Worm (Caenorhabditis elegans) whole organism, L3 larva: ENCODE measurements around the gene cyc-2.1.
A peak's percentile ranks its signal among the peaks of the same experiment; 100 is the strongest.

Experiments
- R02D3.7 ChIP-seq: fragments of 150-350 bp; optimal IDR thresholded peaks from 2 replicates; lab custom pipeline; 2014; ENCODE audit warnings: missing biosample characterization, missing genetic modification characterization
- ZK546.5 ChIP-seq: sonication (generic microtip); optimal IDR thresholded peaks from 2 replicates; lab custom pipeline; 2017; ENCODE audit warnings: missing biosample characterization, missing genetic modification characterization
- ama-1 ChIP-seq: fragments of 150-350 bp; optimal IDR thresholded peaks from 2 replicates; lab custom pipeline; 2018
- ceh-16 ChIP-seq: sonication (generic microtip); optimal IDR thresholded peaks from 2 replicates; lab custom pipeline; 2017; ENCODE audit warnings: missing biosample characterization, missing genetic modification characterization
- ceh-28 ChIP-seq: fragments of 150-350 bp; optimal IDR thresholded peaks from 2 replicates; lab custom pipeline; 2014; ENCODE audit warnings: missing biosample characterization, missing genetic modification reagents, missing genetic modification characterization
- ceh-82 ChIP-seq: fragments of 150-350 bp; optimal IDR thresholded peaks from 2 replicates; lab custom pipeline; 2014; ENCODE audit warnings: missing biosample characterization, missing genetic modification characterization
- ceh-9 ChIP-seq: sonication (generic microtip); optimal IDR thresholded peaks from 2 replicates; lab custom pipeline; 2018; ENCODE audit warnings: missing biosample characterization, missing genetic modification characterization
- daf-12 ChIP-seq: fragments of 150-350 bp; optimal IDR thresholded peaks from 2 replicates; lab custom pipeline; 2014; ENCODE audit warnings: missing biosample characterization, missing genetic modification reagents, missing genetic modification characterization
- egl-27 ChIP-seq: sonication (generic microtip); optimal IDR thresholded peaks from 4 replicates; lab custom pipeline; 2017; ENCODE audit warnings: missing biosample characterization, missing genetic modification reagents, missing genetic modification characterization
- egl-5 ChIP-seq: fragments of 150-350 bp; optimal IDR thresholded peaks from 2 replicates; lab custom pipeline; 2017; ENCODE audit warnings: missing biosample characterization, missing genetic modification reagents, missing genetic modification characterization, inconsistent platforms
- elt-1 ChIP-seq: fragments of 150-350 bp; optimal IDR thresholded peaks from 2 replicates; lab custom pipeline; 2014; ENCODE audit warnings: missing biosample characterization, missing genetic modification characterization
- elt-2 ChIP-seq: sonication (generic microtip); optimal IDR thresholded peaks from 2 replicates; lab custom pipeline; 2016; ENCODE audit warnings: missing genetic modification reagents, mild to moderate bottlenecking, missing genetic modification characterization, missing compliant biosample characterization
- elt-3 ChIP-seq, 3 experiments: fragments of 150-350 bp in 1 of 3; sonication (generic microtip) in 2 of 3; optimal IDR thresholded peaks; 2 replicates in 2 of 3; 4 replicates in 1 of 3; lab custom pipeline; 2014 to 2017; ENCODE audit warnings: missing biosample characterization in 3 of 3, missing genetic modification characterization in 3 of 3
- eor-1 ChIP-seq, 2 experiments: fragments of 150-350 bp; optimal IDR thresholded peaks; 2 replicates each; lab custom pipeline; 2014 to 2018; ENCODE audit warnings: missing biosample characterization in 2 of 2, missing genetic modification characterization in 2 of 2
- fkh-10 ChIP-seq: sonication (generic microtip); optimal IDR thresholded peaks from 2 replicates; lab custom pipeline; 2017; ENCODE audit warnings: missing biosample characterization, missing genetic modification reagents, missing genetic modification characterization
- fkh-2 ChIP-seq: fragments of 150-350 bp; optimal IDR thresholded peaks from 2 replicates; lab custom pipeline; 2014; ENCODE audit warnings: missing biosample characterization, missing genetic modification reagents, missing genetic modification characterization
- fos-1 ChIP-seq: fragments of 150-350 bp; optimal IDR thresholded peaks from 2 replicates; lab custom pipeline; 2014; ENCODE audit warnings: missing biosample characterization, missing genetic modification characterization
- hmg-11 ChIP-seq: sonication (generic microtip); optimal IDR thresholded peaks from 2 replicates; lab custom pipeline; 2016; ENCODE audit warnings: missing genetic modification characterization, missing compliant biosample characterization
- jun-1 ChIP-seq: fragments of 150-350 bp; optimal IDR thresholded peaks from 2 replicates; lab custom pipeline; 2014; ENCODE audit warnings: missing biosample characterization, missing genetic modification reagents, missing genetic modification characterization
- lin-15B ChIP-seq: fragments of 150-350 bp; optimal IDR thresholded peaks from 2 replicates; lab custom pipeline; 2014; ENCODE audit warnings: missing biosample characterization, missing genetic modification characterization
- lin-39 ChIP-seq: fragments of 150-350 bp; optimal IDR thresholded peaks from 2 replicates; lab custom pipeline; 2018; ENCODE audit warnings: missing biosample characterization, missing genetic modification reagents, missing genetic modification characterization
- lsy-12 ChIP-seq: sonication (generic microtip); optimal IDR thresholded peaks from 2 replicates; lab custom pipeline; 2016; ENCODE audit warnings: mild to moderate bottlenecking, missing genetic modification characterization, missing compliant biosample characterization
- mdl-1 ChIP-seq: fragments of 150-350 bp; optimal IDR thresholded peaks from 2 replicates; lab custom pipeline; 2014; ENCODE audit warnings: missing biosample characterization, missing genetic modification characterization
- mml-1 ChIP-seq: fragments of 150-350 bp; sonication (generic microtip); optimal IDR thresholded peaks from 3 replicates; lab custom pipeline; 2014; ENCODE audit warnings: missing biosample characterization, missing genetic modification characterization
- nfya-1 ChIP-seq: sonication (generic microtip); optimal IDR thresholded peaks from 2 replicates; lab custom pipeline; 2017; ENCODE audit warnings: missing genetic modification characterization, mild to moderate bottlenecking, missing compliant biosample characterization, antibody characterized with exemption, moderate library complexity; ENCODE audit not compliant: insufficient read depth
- nhr-11 ChIP-seq: fragments of 150-350 bp; optimal IDR thresholded peaks from 2 replicates; lab custom pipeline; 2014; ENCODE audit warnings: missing biosample characterization, missing genetic modification characterization
- nhr-12 ChIP-seq: fragments of 150-350 bp; optimal IDR thresholded peaks from 2 replicates; lab custom pipeline; 2014; ENCODE audit warnings: missing biosample characterization, missing genetic modification characterization
- nhr-23 ChIP-seq: fragments of 150-350 bp; optimal IDR thresholded peaks from 2 replicates; lab custom pipeline; 2014; ENCODE audit warnings: missing biosample characterization, missing genetic modification reagents, missing genetic modification characterization
- nhr-237 ChIP-seq: fragments of 150-350 bp; optimal IDR thresholded peaks from 2 replicates; lab custom pipeline; 2014; ENCODE audit warnings: missing biosample characterization, missing genetic modification characterization
- nhr-25 ChIP-seq: sonication (generic microtip); optimal IDR thresholded peaks from 2 replicates; lab custom pipeline; 2017; ENCODE audit warnings: missing biosample characterization, missing genetic modification characterization
- nhr-28 ChIP-seq: fragments of 150-350 bp; optimal IDR thresholded peaks from 2 replicates; lab custom pipeline; 2014; ENCODE audit warnings: missing biosample characterization, missing genetic modification characterization
- nhr-77 ChIP-seq: fragments of 150-350 bp; optimal IDR thresholded peaks from 2 replicates; lab custom pipeline; 2014; ENCODE audit warnings: missing biosample characterization, missing genetic modification characterization
- pha-4 ChIP-seq: fragments of 150-350 bp; optimal IDR thresholded peaks from 2 replicates; lab custom pipeline; 2014; ENCODE audit warnings: missing biosample characterization, missing genetic modification reagents, missing genetic modification characterization
- pqm-1 ChIP-seq: fragments of 150-350 bp; optimal IDR thresholded peaks from 2 replicates; lab custom pipeline; 2017; ENCODE audit warnings: missing biosample characterization, missing genetic modification characterization, inconsistent platforms
- sea-2 ChIP-seq: fragments of 150-350 bp; sonication (generic microtip); optimal IDR thresholded peaks from 4 replicates; lab custom pipeline; 2014; ENCODE audit warnings: missing biosample characterization, missing genetic modification reagents, missing genetic modification characterization
- skn-1 ChIP-seq: fragments of 150-350 bp; optimal IDR thresholded peaks from 2 replicates; lab custom pipeline; 2014; ENCODE audit warnings: missing biosample characterization, missing genetic modification characterization
- snpc-4 ChIP-seq: fragments of 150-350 bp; optimal IDR thresholded peaks from 2 replicates; lab custom pipeline; 2014; ENCODE audit warnings: missing biosample characterization, missing genetic modification characterization
- tbx-2 ChIP-seq: sonication (generic microtip); optimal IDR thresholded peaks from 2 replicates; lab custom pipeline; 2016; ENCODE audit warnings: mild to moderate bottlenecking, missing genetic modification characterization, missing compliant biosample characterization
- unc-39 ChIP-seq: sonication (generic microtip); optimal IDR thresholded peaks from 4 replicates; lab custom pipeline; 2017; ENCODE audit warnings: missing biosample characterization, missing genetic modification characterization
- unc-62 ChIP-seq: fragments of 150-350 bp; sonication (generic microtip); optimal IDR thresholded peaks from 4 replicates; lab custom pipeline; 2014; ENCODE audit warnings: missing biosample characterization, missing genetic modification reagents, missing genetic modification characterization
- zag-1 ChIP-seq: fragments of 150-350 bp; optimal IDR thresholded peaks from 2 replicates; lab custom pipeline; 2014; ENCODE audit warnings: missing biosample characterization, missing genetic modification characterization
- ztf-11 ChIP-seq: fragments of 150-350 bp; optimal IDR thresholded peaks from 2 replicates; lab custom pipeline; 2014; ENCODE audit warnings: missing biosample characterization, missing genetic modification characterization
- ztf-4 ChIP-seq: fragments of 150-350 bp; optimal IDR thresholded peaks from 2 replicates; lab custom pipeline; 2014; ENCODE audit warnings: missing biosample characterization, missing genetic modification characterization

cyc-2.1 gene

ce11 chrIV:4712376-4712775, 36.4 kb downstream of the cyc-2.1 start, which contains the start of gene yars-2:
TSS of gene yars-2 (minus strand) at chrIV:4712624.
- TF ChIP-seq snpc-4 (tag; lab: Kevin White, UChicago) (no peak), pha-4 (tag; lab: Kevin White, UChicago) (peak; percentile 26), lin-15B (tag; lab: Kevin White, UChicago) (peak; percentile 27), nfya-1 (tag; lab: Kevin White, UChicago) (peak; percentile 10), unc-62 (GFP tag; lab: Kevin White, UChicago) (no peak)
- TF ChIP-seq, all 47 proteins: peak for 3

DNA sequence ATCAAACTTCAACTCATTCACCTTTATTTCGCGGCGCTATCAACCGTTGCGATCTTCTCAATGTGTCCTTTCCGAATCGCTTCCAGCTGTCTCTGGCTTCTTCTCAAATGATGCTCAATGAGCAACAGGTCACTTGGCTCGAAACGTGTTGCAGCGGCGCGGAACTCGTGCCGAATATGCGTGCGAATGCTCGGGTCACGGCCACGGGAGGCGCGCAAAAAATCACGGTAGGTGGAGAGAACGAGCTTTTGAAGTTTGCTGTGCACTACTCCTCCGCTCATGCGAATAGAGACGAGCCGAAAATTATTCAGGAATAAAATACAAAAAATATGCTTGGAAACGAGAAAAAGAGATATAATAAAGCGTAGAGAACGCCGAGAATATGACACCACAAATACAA, 38.4 kb downstream of the cyc-2.1 start, which contains the start of gene cif-1:
cif-1 (minus strand) TSS at position 297 of the 400 bp plus-strand sequence.
- TF ChIP-seq lsy-12 (tag; lab: Kevin White, UChicago) (no peak), hmg-11 (tag; lab: Kevin White, UChicago) (no peak), daf-12 (tag; lab: Kevin White, UChicago) (no peak), sea-2 (GFP tag; lab: Kevin White, UChicago) (no peak)

DNA sequence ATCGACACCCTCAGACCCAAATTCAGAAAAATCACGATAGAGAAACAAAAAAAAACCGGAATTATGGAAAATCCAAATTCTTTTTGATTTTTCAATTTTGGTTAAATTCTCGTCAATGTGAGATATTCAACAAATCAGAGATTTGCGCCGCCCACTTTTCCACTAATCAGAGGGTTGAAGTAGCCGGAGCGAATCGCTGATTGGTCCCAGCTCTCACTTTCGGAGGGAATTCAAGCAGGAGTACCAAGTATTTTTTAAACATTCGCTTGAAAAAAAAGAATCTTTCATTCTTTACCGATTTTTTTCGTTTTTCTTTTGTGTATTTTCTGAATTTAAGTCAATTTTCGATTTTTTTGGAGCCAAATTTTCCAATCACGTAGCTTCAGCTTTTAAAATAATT, 42.9 kb downstream of the cyc-2.1 start:
- TF ChIP-seq nfya-1 (tag; lab: Kevin White, UChicago) (peak; percentile 73), mml-1 (tag; lab: Kevin White, UChicago) (no peak), fkh-10 (no peak)

ce11 chrIV:4705182-4705581, 43.6 kb downstream of the cyc-2.1 start:
- TF ChIP-seq ztf-4 (tag; lab: Kevin White, UChicago) = no peak
- no peak for TF ChIP-seq elt-1
- TF ChIP-seq snpc-4 (tag; lab: Kevin White, UChicago) = peak; percentile 46
- TF ChIP-seq nhr-11 = no peak
- TF ChIP-seq lsy-12 (tag; lab: Kevin White, UChicago) = peak; percentile 45
- TF ChIP-seq fkh-10 = no peak
- no peak for TF ChIP-seq ama-1 (lab: Kevin White, UChicago)
- no peak for TF ChIP-seq nhr-28 (tag; lab: Kevin White, UChicago)
- no peak for TF ChIP-seq ceh-82 (tag; lab: Kevin White, UChicago)
- TF ChIP-seq ceh-16 (tag; lab: Kevin White, UChicago) = no peak
- peak; percentile 72 for TF ChIP-seq elt-2 (tag; lab: Kevin White, UChicago)
- peak; percentile 55 for TF ChIP-seq nhr-25 (tag; lab: Kevin White, UChicago)
- no peak for TF ChIP-seq nhr-12 (tag; lab: Kevin White, UChicago)
- peak; percentile 7 for TF ChIP-seq hmg-11 (tag; lab: Kevin White, UChicago)
- TF ChIP-seq lin-15B (tag; lab: Kevin White, UChicago) = peak; percentile 68
- TF ChIP-seq nhr-77 (tag; lab: Kevin White, UChicago) = no peak
- peak; percentile 72 for TF ChIP-seq nhr-23 (tag; lab: Kevin White, UChicago)
- TF ChIP-seq zag-1 (tag; lab: Kevin White, UChicago) = no peak
- no peak for TF ChIP-seq tbx-2 (tag; lab: Kevin White, UChicago)
- TF ChIP-seq fkh-2 = no peak
- TF ChIP-seq skn-1 = no peak
- TF ChIP-seq egl-27 (tag; lab: Kevin White, UChicago) = no peak
- TF ChIP-seq ceh-9 (tag; lab: Kevin White, UChicago) = no peak
- TF ChIP-seq mml-1 (tag; lab: Kevin White, UChicago) = no peak
- no peak for TF ChIP-seq eor-1 (tag; optimal IDR thresholded peaks at IDR 0.05; lab: Kevin White, UChicago)
- TF ChIP-seq egl-5 (tag; lab: Kevin White, UChicago) = peak; percentile 7
- no peak for TF ChIP-seq ztf-11 (tag; lab: Kevin White, UChicago)
- no peak for TF ChIP-seq mdl-1 (tag; lab: Kevin White, UChicago)
- no peak for TF ChIP-seq nhr-237 (tag; lab: Kevin White, UChicago)
- TF ChIP-seq ceh-28 (tag; lab: Kevin White, UChicago) = no peak
- no peak for TF ChIP-seq unc-39
- TF ChIP-seq lin-39 (tag; lab: Kevin White, UChicago) = peak; percentile 60
- peak; percentile 47 for TF ChIP-seq pqm-1 (tag; lab: Kevin White, UChicago)
- peak; percentile 92 for TF ChIP-seq nfya-1 (tag; lab: Kevin White, UChicago)
- TF ChIP-seq R02D3.7 (tag; lab: Kevin White, UChicago) = no peak
- TF ChIP-seq ZK546.5 (tag; lab: Kevin White, UChicago) = no peak
- TF ChIP-seq pha-4 (tag; lab: Kevin White, UChicago) = peak; percentile 67
- TF ChIP-seq elt-3 (tag; optimal IDR thresholded peaks at IDR 0.05; lab: Kevin White, UChicago) = no peak
- peak; percentile 58 for TF ChIP-seq jun-1 (tag; lab: Kevin White, UChicago)
- no peak for TF ChIP-seq fos-1 (tag; lab: Kevin White, UChicago)
- TF ChIP-seq, all 47 proteins: peak for 13
